Worm (Caenorhabditis elegans) whole organism, L3 larva: ENCODE results near the gene his-71.

Experiments used
- R02D3.7 ChIP-seq: fragments of 150-350 bp; optimal IDR thresholded peaks from 2 replicates; lab custom pipeline; 2014; ENCODE audit warnings: missing biosample characterization, missing genetic modification characterization
- ZK546.5 ChIP-seq: sonication (generic microtip); optimal IDR thresholded peaks from 2 replicates; lab custom pipeline; 2017; ENCODE audit warnings: missing biosample characterization, missing genetic modification characterization
- ama-1 ChIP-seq: fragments of 150-350 bp; optimal IDR thresholded peaks from 2 replicates; lab custom pipeline; 2018
- elt-2 ChIP-seq: sonication (generic microtip); optimal IDR thresholded peaks from 2 replicates; lab custom pipeline; 2016; ENCODE audit warnings: missing genetic modification reagents, mild to moderate bottlenecking, missing genetic modification characterization, missing compliant biosample characterization
- elt-3 ChIP-seq, 3 experiments: fragments of 150-350 bp in 1 of 3; sonication (generic microtip) in 2 of 3; optimal IDR thresholded peaks; 2 replicates in 2 of 3; 4 replicates in 1 of 3; lab custom pipeline; 2014 to 2017; ENCODE audit warnings: missing biosample characterization in 3 of 3, missing genetic modification characterization in 3 of 3
- fkh-10 ChIP-seq: sonication (generic microtip); optimal IDR thresholded peaks from 2 replicates; lab custom pipeline; 2017; ENCODE audit warnings: missing biosample characterization, missing genetic modification reagents, missing genetic modification characterization
- fos-1 ChIP-seq: fragments of 150-350 bp; optimal IDR thresholded peaks from 2 replicates; lab custom pipeline; 2014; ENCODE audit warnings: missing biosample characterization, missing genetic modification characterization
- nhr-12 ChIP-seq: fragments of 150-350 bp; optimal IDR thresholded peaks from 2 replicates; lab custom pipeline; 2014; ENCODE audit warnings: missing biosample characterization, missing genetic modification characterization
- nhr-237 ChIP-seq: fragments of 150-350 bp; optimal IDR thresholded peaks from 2 replicates; lab custom pipeline; 2014; ENCODE audit warnings: missing biosample characterization, missing genetic modification characterization
- nhr-25 ChIP-seq: sonication (generic microtip); optimal IDR thresholded peaks from 2 replicates; lab custom pipeline; 2017; ENCODE audit warnings: missing biosample characterization, missing genetic modification characterization
- nhr-77 ChIP-seq: fragments of 150-350 bp; optimal IDR thresholded peaks from 2 replicates; lab custom pipeline; 2014; ENCODE audit warnings: missing biosample characterization, missing genetic modification characterization
- pha-4 ChIP-seq: fragments of 150-350 bp; optimal IDR thresholded peaks from 2 replicates; lab custom pipeline; 2014; ENCODE audit warnings: missing biosample characterization, missing genetic modification reagents, missing genetic modification characterization
- tbx-2 ChIP-seq: sonication (generic microtip); optimal IDR thresholded peaks from 2 replicates; lab custom pipeline; 2016; ENCODE audit warnings: mild to moderate bottlenecking, missing genetic modification characterization, missing compliant biosample characterization

DNA sequence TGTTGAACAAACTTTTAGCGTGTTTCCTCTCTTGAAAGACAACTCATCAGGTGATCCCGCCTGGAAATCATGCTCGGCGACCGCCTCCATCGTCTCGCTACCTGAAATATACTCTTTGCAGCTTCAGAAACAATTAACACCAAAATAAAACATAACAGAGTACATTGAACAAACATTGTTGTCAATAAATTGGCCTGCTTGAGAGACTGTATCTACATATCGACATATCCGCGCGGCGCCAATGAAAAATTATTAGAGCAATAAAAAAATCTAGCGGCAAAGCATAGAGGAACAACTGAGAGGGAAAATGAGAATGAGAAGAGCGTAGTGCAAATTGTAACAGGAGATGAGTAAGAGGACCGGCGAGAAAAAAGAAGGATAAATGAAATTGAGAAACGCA, 20.2 kb downstream of the his-71 start, which contains the start of gene sem-5:
- TF ChIP-seq fkh-10 (GFP tag; lab: Kevin White, UChicago) (no peak), nhr-237 (tag; lab: Kevin White, UChicago) (no peak), nhr-77 (no peak), ama-1 (lab: Kevin White, UChicago) (no peak), tbx-2 (tag; lab: Kevin White, UChicago) (no peak), ZK546.5 (tag; lab: Kevin White, UChicago) (no peak), R02D3.7 (tag; lab: Kevin White, UChicago) (no peak), elt-2 (tag; lab: Kevin White, UChicago) (no peak), pha-4 (tag; lab: Kevin White, UChicago) (no peak), elt-3 (tag; optimal IDR thresholded peaks at IDR 0.05; lab: Kevin White, UChicago) (no peak), nhr-25 (tag; lab: Kevin White, UChicago) (no peak), nhr-12 (tag; lab: Kevin White, UChicago) (no peak), fos-1 (tag; lab: Kevin White, UChicago) (no peak)
